Worm (Caenorhabditis elegans): Measurements from ENCODE around the gene ift-81.
A peak's percentile ranks its signal among the peaks of the same experiment; 100 is the strongest.

ift-81 gene

ce11 chrX:5252798-5253197, 45.6 kb upstream of the ift-81 start, which contains the start of gene nspg-14 (continued):
- no peak for TF ChIP-seq lin-39 (tag; optimal IDR thresholded peaks at IDR 0.05)
- peak; percentile 33 for TF ChIP-seq dve-1 (tag; optimal IDR thresholded peaks at IDR 0.05; ENCODE audit: insufficient read depth)
- no peak for TF ChIP-seq ztf-7 (tag; optimal IDR thresholded peaks at IDR 0.05)
- peak; percentile 69 for TF ChIP-seq php-3 (GFP tag; IDR thresholded peaks at IDR 0.05)
- TF ChIP-seq nhr-11 (tag; optimal IDR thresholded peaks at IDR 0.05): no peak
- TF ChIP-seq saeg-2 (GFP tag; IDR thresholded peaks at IDR 0.05): no peak
- TF ChIP-seq ceh-44 (GFP tag; IDR thresholded peaks at IDR 0.05): no peak
- no peak for TF ChIP-seq ZK546.5 (tag; optimal IDR thresholded peaks at IDR 0.05)
- no peak for TF ChIP-seq ctbp-1 (GFP tag; IDR thresholded peaks at IDR 0.05)
- TF ChIP-seq mxl-3 (GFP tag; optimal IDR thresholded peaks at IDR 0.05): peak; percentile 36
- no peak for TF ChIP-seq unc-39 (tag; optimal IDR thresholded peaks at IDR 0.05)
- no peak for TF ChIP-seq nhr-48 (tag; optimal IDR thresholded peaks at IDR 0.05)
- no peak for TF ChIP-seq ama-1 (optimal IDR thresholded peaks at IDR 0.05)
- TF ChIP-seq jun-1 (tag; optimal IDR thresholded peaks at IDR 0.05): no peak
- TF ChIP-seq mep-1 (tag; optimal IDR thresholded peaks at IDR 0.05): peak; percentile 20
- TF ChIP-seq Y48G9A.11 (GFP tag; IDR thresholded peaks at IDR 0.05): no peak
- no peak for TF ChIP-seq set-16 (GFP tag; IDR thresholded peaks at IDR 0.05)
- no peak for TF ChIP-seq ceh-62 (tag; optimal IDR thresholded peaks at IDR 0.05)
- no peak for TF ChIP-seq hif-1 (tag; optimal IDR thresholded peaks at IDR 0.05)
- TF ChIP-seq nhr-42 (GFP tag; IDR thresholded peaks at IDR 0.05): no peak
- TF ChIP-seq Y5F2A.4 (GFP tag; optimal IDR thresholded peaks at IDR 0.05): no peak
- TF ChIP-seq spr-1 (tag; optimal IDR thresholded peaks at IDR 0.05): peak; percentile 31
- TF ChIP-seq pqm-1 (tag; optimal IDR thresholded peaks at IDR 0.05): peak; percentile 83
- TF ChIP-seq madf-5 (GFP tag; IDR thresholded peaks at IDR 0.05): no peak
- no peak for TF ChIP-seq fkh-10 (GFP tag; optimal IDR thresholded peaks at IDR 0.05)
- no peak for TF ChIP-seq lir-3 (tag; optimal IDR thresholded peaks at IDR 0.05)
- no peak for TF ChIP-seq skn-1 (tag; optimal IDR thresholded peaks at IDR 0.05)
- no peak for TF ChIP-seq snpc-1.2 (GFP tag; IDR thresholded peaks at IDR 0.05)
- no peak for TF ChIP-seq gei-8 (GFP tag; optimal IDR thresholded peaks at IDR 0.05)
- TF ChIP-seq ZK337.2 (GFP tag; IDR thresholded peaks at IDR 0.05): no peak
- no peak for TF ChIP-seq daf-16 (GFP tag; optimal IDR thresholded peaks at IDR 0.05)
- TF ChIP-seq daf-16 (tag; optimal IDR thresholded peaks at IDR 0.05): peak; percentile 69
- peak; percentile 41 for TF ChIP-seq mes-2 (tag; optimal IDR thresholded peaks at IDR 0.05; ENCODE audit: poor library complexity, severe bottlenecking)
- TF ChIP-seq Y105C5A.15 (GFP tag; IDR thresholded peaks at IDR 0.05): no peak
- TF ChIP-seq nhr-6 (tag; optimal IDR thresholded peaks at IDR 0.05): no peak
- TF ChIP-seq hlh-11 (tag; optimal IDR thresholded peaks at IDR 0.05): peak; percentile 75
- no peak for TF ChIP-seq nhr-102 (tag; optimal IDR thresholded peaks at IDR 0.05)
- TF ChIP-seq ceh-28 (tag; optimal IDR thresholded peaks at IDR 0.05): no peak
- no peak for TF ChIP-seq T20F7.1 (GFP tag; optimal IDR thresholded peaks at IDR 0.05)
- no peak for TF ChIP-seq tag-97 (GFP tag; IDR thresholded peaks at IDR 0.05)
- TF ChIP-seq ces-1 (GFP tag; optimal IDR thresholded peaks at IDR 0.05): no peak
- TF ChIP-seq F44E2.7 (GFP tag; IDR thresholded peaks at IDR 0.05): no peak
- TF ChIP-seq tra-1 (GFP tag; IDR thresholded peaks at IDR 0.05): 0 out of 2 replicates have a peak, but pooled peaks have one; percentile 12
- TF ChIP-seq mdt-29 (GFP tag; IDR thresholded peaks at IDR 0.05): no peak
- TF ChIP-seq ceh-32 (tag; optimal IDR thresholded peaks at IDR 0.05; ENCODE audit: poor library complexity): no peak
- no peak for TF ChIP-seq pha-4 (GFP tag; IDR thresholded peaks at IDR 0.05)
- TF ChIP-seq pha-4 (tag; optimal IDR thresholded peaks at IDR 0.05): no peak
- TF ChIP-seq Y75B8A.6 (GFP tag; IDR thresholded peaks at IDR 0.05): no peak
- no peak for TF ChIP-seq spr-3 (GFP tag; optimal IDR thresholded peaks at IDR 0.05)
- peak; percentile 73 for TF ChIP-seq nhr-28 (tag; optimal IDR thresholded peaks at IDR 0.05)
- no peak for TF ChIP-seq lin-15B (tag; optimal IDR thresholded peaks at IDR 0.05)
- TF ChIP-seq hlh-30 (tag; optimal IDR thresholded peaks at IDR 0.05; ENCODE audit: insufficient read depth): peak; percentile 2
- TF ChIP-seq dmd-6 (GFP tag; IDR thresholded peaks at IDR 0.05): peak; percentile 74

Measured in whole organism, L4 larva.